Worm (Caenorhabditis elegans): ENCODE data around the gene R04D3.2.

Gene R04D3.2

ce11 chrX:13286533-13286932 is at the start of gene R04D3.2:
Gene R04D3.2, minus strand, starts transcription at chrX:13286633.
- no peak for TF ChIP-seq daf-12 (tag; optimal IDR thresholded peaks at IDR 0.05)
- no peak for TF ChIP-seq jun-1 (tag; optimal IDR thresholded peaks at IDR 0.05)
- TF ChIP-seq F26F4.8 (GFP tag; conservative IDR thresholded peaks at IDR 0.05) = no peak
- no peak for TF ChIP-seq dmd-6 (GFP tag; IDR thresholded peaks at IDR 0.05)
- no peak for TF ChIP-seq madf-5 (GFP tag; IDR thresholded peaks at IDR 0.05)

- no peak for TF ChIP-seq dpl-1 (GFP tag; optimal IDR thresholded peaks at IDR 0.05)
- no peak for TF ChIP-seq ztf-7 (tag; optimal IDR thresholded peaks at IDR 0.05)
- TF ChIP-seq D1046.2 (GFP tag; IDR thresholded peaks at IDR 0.05) = no peak
- peak; percentile 79 for TF ChIP-seq dmd-6 (GFP tag; IDR thresholded peaks at IDR 0.05)
- no peak for TF ChIP-seq F10B5.3 (tag; optimal IDR thresholded peaks at IDR 0.05)
- TF ChIP-seq hlh-11 (tag; optimal IDR thresholded peaks at IDR 0.05) = peak; percentile 79
- TF ChIP-seq nhr-111 (GFP tag; optimal IDR thresholded peaks at IDR 0.05) = no peak
- 0 out of 2 replicates have a peak, but pooled peaks have one; percentile 29 for TF ChIP-seq tra-1 (GFP tag; IDR thresholded peaks at IDR 0.05)
- no peak for TF ChIP-seq aly-2 (tag; optimal IDR thresholded peaks at IDR 0.05)
- no peak for TF ChIP-seq unc-62 (GFP tag; optimal IDR thresholded peaks at IDR 0.05 in 1 of 2)
- TF ChIP-seq unc-62 (tag; optimal IDR thresholded peaks at IDR 0.05) = no peak
- no peak for TF ChIP-seq zip-2 (tag; optimal IDR thresholded peaks at IDR 0.05)
- TF ChIP-seq daf-19 (GFP tag; conservative IDR thresholded peaks at IDR 0.05) = no peak
- no peak for TF ChIP-seq dmd-8 (GFP tag; IDR thresholded peaks at IDR 0.05)
- no peak for TF ChIP-seq ctbp-1 (GFP tag; IDR thresholded peaks at IDR 0.05)
- TF ChIP-seq ama-1 (optimal IDR thresholded peaks at IDR 0.05) = no peak
- TF ChIP-seq sdz-12 (GFP tag; optimal IDR thresholded peaks at IDR 0.05) = no peak
- no peak for TF ChIP-seq ZK546.5 (tag; optimal IDR thresholded peaks at IDR 0.05)
- no peak for TF ChIP-seq R02D3.7 (tag; optimal IDR thresholded peaks at IDR 0.05)
- no peak for TF ChIP-seq ZK337.2 (GFP tag; IDR thresholded peaks at IDR 0.05)
- TF ChIP-seq lin-1 (GFP tag; IDR thresholded peaks at IDR 0.05) = no peak
- TF ChIP-seq Y48G9A.11 (GFP tag; IDR thresholded peaks at IDR 0.05) = no peak
- TF ChIP-seq dmd-9 (GFP tag; IDR thresholded peaks at IDR 0.05) = no peak
- TF ChIP-seq ceh-62 (tag; optimal IDR thresholded peaks at IDR 0.05) = no peak
- peak; percentile 3 for TF ChIP-seq hlh-30 (tag; optimal IDR thresholded peaks at IDR 0.05; ENCODE audit: insufficient read depth)
- no peak for TF ChIP-seq Y105C5A.15 (GFP tag; IDR thresholded peaks at IDR 0.05)
- TF ChIP-seq nhr-102 (tag; optimal IDR thresholded peaks at IDR 0.05) = no peak
- TF ChIP-seq ceh-44 (GFP tag; IDR thresholded peaks at IDR 0.05) = no peak
- no peak for TF ChIP-seq spr-1 (tag; optimal IDR thresholded peaks at IDR 0.05)
- no peak for TF ChIP-seq pha-4 (GFP tag; IDR thresholded peaks at IDR 0.05)
- TF ChIP-seq pha-4 (tag; optimal IDR thresholded peaks at IDR 0.05) = no peak
- no peak for TF ChIP-seq T26A8.4 (GFP tag; IDR thresholded peaks at IDR 0.05)
- no peak for TF ChIP-seq lin-38 (GFP tag; IDR thresholded peaks at IDR 0.05)
- no peak for TF ChIP-seq ceh-82 (tag; optimal IDR thresholded peaks at IDR 0.05)
- no peak for TF ChIP-seq mdt-29 (GFP tag; IDR thresholded peaks at IDR 0.05)
- no peak for TF ChIP-seq Y75B8A.6 (GFP tag; IDR thresholded peaks at IDR 0.05)
- no peak for TF ChIP-seq nhr-10 (tag; optimal IDR thresholded peaks at IDR 0.05)
- TF ChIP-seq nhr-42 (GFP tag; IDR thresholded peaks at IDR 0.05) = no peak
- TF ChIP-seq saeg-2 (GFP tag; IDR thresholded peaks at IDR 0.05) = no peak
- TF ChIP-seq T20F7.1 (GFP tag; optimal IDR thresholded peaks at IDR 0.05) = no peak
- no peak for TF ChIP-seq hif-1 (tag; optimal IDR thresholded peaks at IDR 0.05)
- TF ChIP-seq cey-2 (tag; optimal IDR thresholded peaks at IDR 0.05; ENCODE audit: borderline replicate concordance, insufficient read depth) = no peak
- TF ChIP-seq nhr-41 (GFP tag; IDR thresholded peaks at IDR 0.05) = no peak
- TF ChIP-seq nhr-25 (tag; optimal IDR thresholded peaks at IDR 0.05; ENCODE audit: borderline replicate concordance, insufficient read depth) = no peak
- peak; percentile 8 for TF ChIP-seq mxl-3 (GFP tag; optimal IDR thresholded peaks at IDR 0.05)
- TF ChIP-seq F37D6.2 (tag; optimal IDR thresholded peaks at IDR 0.05) = no peak
- TF ChIP-seq nhr-11 (tag; optimal IDR thresholded peaks at IDR 0.05) = no peak
These were observed 47.4 kb upstream of the R04D3.2 start, which contains the start of gene F46G10.4 for ce11 chrX:13333835-13334234. Gene F46G10.4, plus strand, starts transcription at chrX:13334046.
